Worm (Caenorhabditis elegans): ENCODE results near the gene ora-1.

ora-1 gene

ce11 chrIV:7977452-7977940 is at the start of gene ora-1:
Gene ora-1 (plus strand): TSS chrIV:7977890.
- peak; percentile 41 for TF ChIP-seq nhr-25 (tag; optimal IDR thresholded peaks at IDR 0.05)
- TF ChIP-seq blmp-1 (tag; optimal IDR thresholded peaks at IDR 0.05; ENCODE audit: insufficient read depth) = peak; percentile 78
- TF ChIP-seq peb-1 (tag; optimal IDR thresholded peaks at IDR 0.05) = no peak

ce11 chrIV:7931873-7932272 is 45.8 kb upstream of the ora-1 start:
- TF ChIP-seq R02D3.7 (tag; optimal IDR thresholded peaks at IDR 0.05) = no peak
- TF ChIP-seq snpc-4 (tag; optimal IDR thresholded peaks at IDR 0.05) = no peak
- TF ChIP-seq elt-3 (tag; optimal IDR thresholded peaks at IDR 0.05) = no peak
- no peak for TF ChIP-seq zag-1 (tag; optimal IDR thresholded peaks at IDR 0.05)
- TF ChIP-seq nhr-23 (tag; optimal IDR thresholded peaks at IDR 0.05) = no peak

- TF ChIP-seq snpc-4 (tag; optimal IDR thresholded peaks at IDR 0.05) (no peak), egl-27 (tag; optimal IDR thresholded peaks at IDR 0.05) (no peak), crh-2 (tag; optimal IDR thresholded peaks at IDR 0.05) (no peak), sma-3 (GFP tag; optimal IDR thresholded peaks at IDR 0.05) (no peak), elt-3 (tag; optimal IDR thresholded peaks at IDR 0.05) (no peak), mbf-1 (tag; optimal IDR thresholded peaks at IDR 0.05) (no peak), ztf-4 (tag; optimal IDR thresholded peaks at IDR 0.05) (no peak), ama-1 (optimal IDR thresholded peaks at IDR 0.05) (no peak), nhr-11 (tag; optimal IDR thresholded peaks at IDR 0.05) (no peak), blmp-1 (tag; optimal IDR thresholded peaks at IDR 0.05; ENCODE audit: insufficient read depth) (no peak), nhr-21 (tag; optimal IDR thresholded peaks at IDR 0.05) (no peak), lin-13 (GFP tag; optimal IDR thresholded peaks at IDR 0.05) (no peak), nhr-10 (tag; optimal IDR thresholded peaks at IDR 0.05) (no peak), unc-62 (GFP tag; optimal IDR thresholded peaks at IDR 0.05) (no peak), gmeb-1 (tag; optimal IDR thresholded peaks at IDR 0.05) (no peak), F13H6.1 (tag; optimal IDR thresholded peaks at IDR 0.05) (no peak), aly-2 (tag; optimal IDR thresholded peaks at IDR 0.05) (no peak), peb-1 (tag; optimal IDR thresholded peaks at IDR 0.05) (no peak), ZK546.5 (tag; optimal IDR thresholded peaks at IDR 0.05) (no peak), sma-9 (GFP tag; optimal IDR thresholded peaks at IDR 0.05) (no peak), sma-9 (tag; optimal IDR thresholded peaks at IDR 0.05) (no peak)
Observed at ce11 chrIV:7933733-7934132, 44.0 kb upstream of the ora-1 start, which contains the start of gene bbs-2. Gene bbs-2 (plus strand): TSS chrIV:7934033.

- TF ChIP-seq ZK546.5 (tag; optimal IDR thresholded peaks at IDR 0.05) (no peak), lin-39 (tag; optimal IDR thresholded peaks at IDR 0.05) (no peak), crh-2 (tag; optimal IDR thresholded peaks at IDR 0.05) (no peak), fos-1 (tag; optimal IDR thresholded peaks at IDR 0.05) (no peak), nhr-77 (tag; optimal IDR thresholded peaks at IDR 0.05) (no peak), peb-1 (tag; optimal IDR thresholded peaks at IDR 0.05) (no peak), elt-3 (tag; optimal IDR thresholded peaks at IDR 0.05) (no peak), R02D3.7 (tag; optimal IDR thresholded peaks at IDR 0.05) (no peak), skn-1 (tag; optimal IDR thresholded peaks at IDR 0.05) (no peak), alr-1 (tag; optimal IDR thresholded peaks at IDR 0.05) (no peak), unc-39 (tag; optimal IDR thresholded peaks at IDR 0.05) (no peak), egl-27 (tag; optimal IDR thresholded peaks at IDR 0.05) (no peak), ztf-11 (tag; optimal IDR thresholded peaks at IDR 0.05) (no peak), nhr-25 (tag; optimal IDR thresholded peaks at IDR 0.05) (no peak), mdl-1 (tag; optimal IDR thresholded peaks at IDR 0.05) (no peak), nhr-11 (tag; optimal IDR thresholded peaks at IDR 0.05) (no peak)
Observed at ce11 chrIV:7938834-7939233, 38.9 kb upstream of the ora-1 start, which contains the start of gene F20D12.7. Gene F20D12.7 (minus strand): TSS chrIV:7938934.

- TF ChIP-seq nhr-12 (tag; optimal IDR thresholded peaks at IDR 0.05) = no peak
- TF ChIP-seq R02D3.7 (tag; optimal IDR thresholded peaks at IDR 0.05) = no peak
- TF ChIP-seq ZK546.5 (tag; optimal IDR thresholded peaks at IDR 0.05) = no peak
- no peak for TF ChIP-seq zag-1 (tag; optimal IDR thresholded peaks at IDR 0.05)
- TF ChIP-seq nhr-11 (tag; optimal IDR thresholded peaks at IDR 0.05) = no peak
- no peak for TF ChIP-seq dmd-4 (tag; optimal IDR thresholded peaks at IDR 0.05)
- TF ChIP-seq F13H6.1 (tag; optimal IDR thresholded peaks at IDR 0.05) = no peak
- TF ChIP-seq nhr-25 (tag; optimal IDR thresholded peaks at IDR 0.05) = no peak
- TF ChIP-seq blmp-1 (tag; optimal IDR thresholded peaks at IDR 0.05; ENCODE audit: insufficient read depth) = no peak
- no peak for TF ChIP-seq lin-11 (tag; optimal IDR thresholded peaks at IDR 0.05)
- no peak for TF ChIP-seq sma-3 (GFP tag; optimal IDR thresholded peaks at IDR 0.05)
- TF ChIP-seq C34F6.9 (tag; optimal IDR thresholded peaks at IDR 0.05) = no peak
Observed at ce11 chrIV:7940919-7941318, 36.8 kb upstream of the ora-1 start, which contains the start of gene exc-9. Gene exc-9 (minus strand): TSS chrIV:7941019.

Data from whole organism, L2 larva.